Worm (Caenorhabditis elegans) whole organism, L3 larva: Measurements from ENCODE around the gene srv-21.
A peak's percentile ranks its signal among the peaks of the same experiment; 100 is the strongest.

ENCODE experiments used
- ZK546.5 ChIP-seq: sonication (generic microtip); optimal IDR thresholded peaks from 2 replicates; lab custom pipeline; 2017; ENCODE audit warnings: missing biosample characterization, missing genetic modification characterization
- aly-2 ChIP-seq: fragments of 150-350 bp; optimal IDR thresholded peaks from 2 replicates; lab custom pipeline; 2014; ENCODE audit warnings: missing biosample characterization, missing genetic modification characterization
- ama-1 ChIP-seq: fragments of 150-350 bp; optimal IDR thresholded peaks from 2 replicates; lab custom pipeline; 2018
- fkh-10 ChIP-seq: sonication (generic microtip); optimal IDR thresholded peaks from 2 replicates; lab custom pipeline; 2017; ENCODE audit warnings: missing biosample characterization, missing genetic modification reagents, missing genetic modification characterization
- hmg-11 ChIP-seq: sonication (generic microtip); optimal IDR thresholded peaks from 2 replicates; lab custom pipeline; 2016; ENCODE audit warnings: missing genetic modification characterization, missing compliant biosample characterization
- mdl-1 ChIP-seq: fragments of 150-350 bp; optimal IDR thresholded peaks from 2 replicates; lab custom pipeline; 2014; ENCODE audit warnings: missing biosample characterization, missing genetic modification characterization
- nhr-237 ChIP-seq: fragments of 150-350 bp; optimal IDR thresholded peaks from 2 replicates; lab custom pipeline; 2014; ENCODE audit warnings: missing biosample characterization, missing genetic modification characterization
- pqm-1 ChIP-seq: fragments of 150-350 bp; optimal IDR thresholded peaks from 2 replicates; lab custom pipeline; 2017; ENCODE audit warnings: missing biosample characterization, missing genetic modification characterization, inconsistent platforms
- snpc-4 ChIP-seq: fragments of 150-350 bp; optimal IDR thresholded peaks from 2 replicates; lab custom pipeline; 2014; ENCODE audit warnings: missing biosample characterization, missing genetic modification characterization
- unc-62 ChIP-seq: fragments of 150-350 bp; sonication (generic microtip); optimal IDR thresholded peaks from 4 replicates; lab custom pipeline; 2014; ENCODE audit warnings: missing biosample characterization, missing genetic modification reagents, missing genetic modification characterization
- ztf-11 ChIP-seq: fragments of 150-350 bp; optimal IDR thresholded peaks from 2 replicates; lab custom pipeline; 2014; ENCODE audit warnings: missing biosample characterization, missing genetic modification characterization
- ztf-4 ChIP-seq: fragments of 150-350 bp; optimal IDR thresholded peaks from 2 replicates; lab custom pipeline; 2014; ENCODE audit warnings: missing biosample characterization, missing genetic modification characterization

- TF ChIP-seq ama-1 (no peak), aly-2 (tag; lab: Kevin White, UChicago) (no peak), snpc-4 (tag; lab: Kevin White, UChicago) (no peak), fkh-10 (GFP tag; lab: Kevin White, UChicago) (peak; percentile 88), unc-62 (GFP tag; lab: Kevin White, UChicago) (no peak), nhr-237 (no peak), ZK546.5 (tag; lab: Kevin White, UChicago) (no peak), pqm-1 (no peak), ztf-11 (tag; lab: Kevin White, UChicago) (no peak), mdl-1 (no peak), ztf-4 (tag; lab: Kevin White, UChicago) (no peak), hmg-11 (tag; lab: Kevin White, UChicago) (no peak)
Observed at ce11 chrIV:5915152-5915551, 38.0 kb upstream of the srv-21 start.
